Worm (Caenorhabditis elegans) whole organism, L2 larva: Measurements from ENCODE around the gene spig-4.

Experiments used
- F13H6.1 ChIP-seq: sonication (generic microtip); optimal IDR thresholded peaks from 2 replicates; lab custom pipeline; 2016; ENCODE audit warnings: missing genetic modification characterization, missing compliant biosample characterization
- egl-27 ChIP-seq: sonication (generic microtip); optimal IDR thresholded peaks from 3 replicates; lab custom pipeline; 2017; ENCODE audit warnings: missing biosample characterization, missing genetic modification reagents, missing genetic modification characterization
- lin-13 ChIP-seq: fragments of 150-350 bp; optimal IDR thresholded peaks from 2 replicates; lab custom pipeline; 2014; ENCODE audit warnings: missing biosample characterization, missing genetic modification reagents, missing genetic modification characterization
- nhr-10 ChIP-seq: sonication (generic microtip); optimal IDR thresholded peaks from 2 replicates; lab custom pipeline; 2017; ENCODE audit warnings: missing biosample characterization, missing genetic modification characterization
- nhr-12 ChIP-seq: fragments of 150-350 bp; optimal IDR thresholded peaks from 2 replicates; lab custom pipeline; 2014; ENCODE audit warnings: missing biosample characterization, missing genetic modification characterization
- nhr-237 ChIP-seq: fragments of 150-350 bp; optimal IDR thresholded peaks from 2 replicates; lab custom pipeline; 2014; ENCODE audit warnings: missing biosample characterization, missing genetic modification characterization
- nhr-25 ChIP-seq: fragments of 150-350 bp; sonication (generic microtip); optimal IDR thresholded peaks from 3 replicates; lab custom pipeline; 2014; ENCODE audit warnings: missing biosample characterization, missing genetic modification characterization
- nhr-77 ChIP-seq: fragments of 150-350 bp; optimal IDR thresholded peaks from 2 replicates; lab custom pipeline; 2014; ENCODE audit warnings: missing biosample characterization, missing genetic modification characterization
- peb-1 ChIP-seq: fragments of 150-350 bp; optimal IDR thresholded peaks from 2 replicates; lab custom pipeline; 2014; ENCODE audit warnings: missing biosample characterization, missing genetic modification characterization
- sem-4 ChIP-seq: fragments of 150-350 bp; optimal IDR thresholded peaks from 2 replicates; lab custom pipeline; 2014; ENCODE audit warnings: missing biosample characterization, missing genetic modification reagents, missing genetic modification characterization
- sma-3 ChIP-seq: sonication (generic microtip); optimal IDR thresholded peaks from 2 replicates; lab custom pipeline; 2016; ENCODE audit warnings: missing genetic modification reagents, missing genetic modification characterization, missing compliant biosample characterization
- zag-1 ChIP-seq: fragments of 150-350 bp; optimal IDR thresholded peaks from 2 replicates; lab custom pipeline; 2014; ENCODE audit warnings: missing biosample characterization, missing genetic modification characterization

- TF ChIP-seq nhr-237 (no peak), nhr-77 (no peak), sma-3 (GFP tag; lab: Kevin White, UChicago) (no peak), sem-4 (tag; lab: Kevin White, UChicago) (no peak), nhr-10 (no peak), lin-13 (GFP tag; lab: Kevin White, UChicago) (no peak), peb-1 (tag; lab: Kevin White, UChicago) (no peak), zag-1 (no peak), egl-27 (tag; lab: Kevin White, UChicago) (no peak), F13H6.1 (tag; lab: Kevin White, UChicago) (no peak), nhr-12 (tag; lab: Kevin White, UChicago) (no peak), nhr-25 (tag; lab: Kevin White, UChicago) (no peak)
Observed at ce11 chrV:14268616-14269015, 38.1 kb downstream of the spig-4 start, which contains the start of gene F40G12.4.
